Fruit fly (Drosophila melanogaster) whole organism, adult: Measurements from ENCODE around the gene rdhB.

Source experiments
- CG11617 ChIP-seq: fragments of 200-800 bp; sonication (Bioruptor generic); optimal IDR thresholded peaks from 2 replicates; lab custom pipeline; 2017; ENCODE audit warnings: mild to moderate bottlenecking, missing biosample characterization, missing genetic modification reagents, missing genetic modification characterization
- CG14711 ChIP-seq: fragments of 200-800 bp; sonication (Bioruptor generic); optimal IDR thresholded peaks from 2 replicates; lab custom pipeline; 2018; ENCODE audit warnings: missing biosample characterization, mild to moderate bottlenecking, missing genetic modification characterization, moderate library complexity
- CG1620 ChIP-seq: fragments of 200-800 bp; sonication (Bioruptor generic); optimal IDR thresholded peaks from 2 replicates; lab custom pipeline; 2016; ENCODE audit warnings: missing biosample characterization, missing genetic modification characterization
- CG33017 ChIP-seq: fragments of 200-800 bp; sonication (Bioruptor generic); optimal IDR thresholded peaks from 2 replicates; lab custom pipeline; 2018; ENCODE audit warnings: missing biosample characterization, mild to moderate bottlenecking, missing genetic modification characterization, moderate library complexity
- kay ChIP-seq: fragments of 200-800 bp; sonication (Bioruptor generic); peaks from one replicate; lab custom pipeline; 2016; ENCODE audit warnings: missing biosample characterization, missing genetic modification characterization, borderline replicate concordance

DNA sequence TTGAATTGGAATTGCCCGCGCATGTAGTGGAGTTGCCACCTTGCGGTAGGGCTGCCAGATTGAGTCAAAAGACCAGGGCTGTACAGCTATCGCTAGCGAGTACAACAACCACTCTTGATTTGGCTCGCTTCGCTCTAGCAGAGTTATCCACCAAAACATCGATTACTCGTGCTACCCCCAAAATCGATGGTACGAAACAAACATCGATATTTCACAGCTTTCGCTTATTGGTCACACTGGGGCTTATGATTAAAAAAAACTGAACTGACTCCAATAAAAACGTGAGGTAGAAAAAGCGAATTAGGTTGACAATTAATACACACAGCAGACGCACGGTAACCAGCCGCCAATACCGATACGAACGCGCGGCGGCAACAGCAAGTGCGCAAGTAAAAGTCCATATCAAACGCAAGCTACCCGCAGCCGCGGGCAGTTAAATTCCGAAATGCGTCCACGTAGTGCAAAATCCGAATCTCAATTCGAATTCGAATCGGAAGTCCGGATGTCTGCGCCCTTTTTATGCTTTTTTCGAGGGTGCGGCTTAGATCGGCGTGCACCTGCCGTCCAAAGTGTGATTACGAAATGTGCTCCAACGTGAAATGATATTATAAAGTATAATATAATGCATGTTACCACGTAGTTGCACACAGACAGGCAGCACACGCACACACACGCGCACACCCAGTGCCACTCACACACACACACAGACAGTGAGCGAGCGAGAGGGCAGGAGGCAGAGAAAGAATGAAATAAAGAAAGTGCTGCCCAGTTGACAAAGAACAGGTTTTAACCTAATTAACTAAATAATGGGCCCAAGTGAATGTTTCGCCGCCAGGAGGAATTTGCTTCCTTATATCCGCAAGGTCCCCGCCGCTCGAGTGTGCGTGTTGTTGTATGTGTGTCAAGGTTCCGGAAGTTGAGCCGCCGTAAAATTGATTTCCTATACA is 5.2 kb downstream of the rdhB start, which contains the start of gene Sar1:
- TF ChIP-seq kay (no peak), CG11617 (GFP tag; lab: Kevin White, UChicago) (peak; percentile 21), CG33017 (tag; lab: Kevin White, UChicago) (no peak), CG14711 (tag; lab: Kevin White, UChicago) (no peak), CG1620 (GFP tag; lab: Kevin White, UChicago) (peak; percentile 58)
